Worm (Caenorhabditis elegans): ENCODE results near the gene F57G4.11.

DNA sequence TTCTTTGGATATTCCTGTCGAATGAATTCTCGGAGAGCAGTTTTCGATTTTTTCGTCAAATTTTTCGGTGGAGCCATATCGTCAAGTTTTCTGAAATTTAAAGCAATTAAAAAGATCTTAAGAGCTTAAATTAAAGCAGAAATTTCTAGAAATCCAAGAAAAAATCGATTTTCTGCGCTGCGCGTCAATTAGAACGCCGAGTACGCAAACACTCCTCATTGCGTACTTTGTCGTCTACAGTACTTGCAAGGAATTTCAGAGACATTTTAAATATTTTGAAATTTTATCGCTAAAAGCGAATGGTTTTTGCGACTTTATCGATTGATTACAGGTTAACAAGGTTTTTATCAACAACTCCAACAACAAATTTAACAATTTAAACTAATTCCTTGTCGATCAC is 30.2 kb downstream of the F57G4.11 start:
- TF ChIP-seq nhr-11 (tag; optimal IDR thresholded peaks at IDR 0.05) (no peak), pat-9 (tag; optimal IDR thresholded peaks at IDR 0.05) (no peak), fkh-10 (GFP tag; optimal IDR thresholded peaks at IDR 0.05) (no peak), ceh-31 (tag; optimal IDR thresholded peaks at IDR 0.05) (no peak), elt-4 (tag; optimal IDR thresholded peaks at IDR 0.05) (no peak), ama-1 (optimal IDR thresholded peaks at IDR 0.05) (no peak), lin-11 (tag; optimal IDR thresholded peaks at IDR 0.05) (no peak), K09A11.1 (tag; optimal IDR thresholded peaks at IDR 0.05; ENCODE audit: insufficient read depth) (no peak)

Data from whole organism, late embryonic.